In the genomic region with DNA sequence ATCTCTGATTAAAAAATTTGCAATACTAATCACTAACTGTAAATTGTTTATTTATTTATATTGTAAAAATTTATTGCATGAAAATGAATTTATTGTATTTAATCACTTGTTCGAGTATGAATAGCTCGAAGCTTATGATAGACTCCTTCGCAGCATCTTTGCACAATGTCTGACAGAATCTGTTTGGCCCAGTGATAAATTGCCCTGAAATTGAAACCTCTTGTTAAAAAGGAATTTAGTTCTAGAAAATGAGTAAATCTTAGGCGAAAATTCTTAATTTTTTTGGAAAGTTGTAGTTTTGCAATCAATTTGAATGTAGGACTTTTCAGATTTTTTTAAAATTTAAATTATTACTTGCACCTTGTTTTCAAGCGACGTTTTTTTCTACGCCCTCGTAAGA, we compare ENCODE assay signal across 2 worm cellular contexts.
TF ChIP-seq lines count a peak whose summit lies in the region.

No protein-coding gene starts in this region.

TF ChIP-seq in whole organism, L4 larva, 104 proteins besides CTCF, POLR2A, EP300 and RAD21:
- TF ChIP-seq lsy-2 (tag; optimal IDR thresholded peaks at IDR 0.05; lab: Kevin White, UChicago) (no peak), pha-4 (GFP tag; IDR thresholded peaks at IDR 0.05; lab: Robert Waterston, UW) (no peak), pha-4 (tag; optimal IDR thresholded peaks at IDR 0.05; lab: Kevin White, UChicago) (no peak), F44E2.7 (GFP tag; IDR thresholded peaks at IDR 0.05; lab: Robert Waterston, UW) (no peak), skn-1 (tag; optimal IDR thresholded peaks at IDR 0.05; lab: Kevin White, UChicago) (no peak), lin-39 (tag; optimal IDR thresholded peaks at IDR 0.05; lab: Kevin White, UChicago) (no peak), mxl-2 (GFP tag; conservative IDR thresholded peaks at IDR 0.05; lab: Robert Waterston, UW) (no peak), vab-7 (GFP tag; IDR thresholded peaks at IDR 0.05; lab: Robert Waterston, UW) (no peak), ZK337.2 (GFP tag; IDR thresholded peaks at IDR 0.05; lab: Robert Waterston, UW) (no peak), daf-12 (tag; optimal IDR thresholded peaks at IDR 0.05; lab: Kevin White, UChicago) (no peak), dmd-6 (GFP tag; IDR thresholded peaks at IDR 0.05; lab: Robert Waterston, UW) (no peak), nhr-48 (tag; optimal IDR thresholded peaks at IDR 0.05; lab: Kevin White, UChicago) (no peak), arid-1 (GFP tag; conservative IDR thresholded peaks at IDR 0.05; lab: Robert Waterston, UW) (peak; percentile 15; the same call in 1 of the 2 replicates), hmg-1.1 (GFP tag; IDR thresholded peaks at IDR 0.05; lab: Robert Waterston, UW) (no peak), lin-38 (GFP tag; IDR thresholded peaks at IDR 0.05; lab: Robert Waterston, UW) (peak; percentile 38), dpl-1 (GFP tag; optimal IDR thresholded peaks at IDR 0.05; lab: Kevin White, UChicago) (no peak)
TF ChIP-seq in whole organism, L4 larva: peak in this region for 2.

TF ChIP-seq in whole organism, young adult, 124 proteins besides CTCF, POLR2A, EP300 and RAD21 (continues in another document):
- TF ChIP-seq Y53G8AR.9 (GFP tag; conservative IDR thresholded peaks at IDR 0.05; lab: Robert Waterston, UW): 0 out of 2 replicates have a peak, but pooled peaks have one; percentile 50
- no peak for TF ChIP-seq ceh-100 (GFP tag; IDR thresholded peaks at IDR 0.05; lab: Robert Waterston, UW)
- TF ChIP-seq rpc-1 (optimal IDR thresholded peaks at IDR 0.05; lab: Kevin White, UChicago): no peak
- TF ChIP-seq rpc-1 (tag; optimal IDR thresholded peaks at IDR 0.05; lab: Kevin White, UChicago): no peak
- TF ChIP-seq nfya-1 (tag; optimal IDR thresholded peaks at IDR 0.05; lab: Kevin White, UChicago; ENCODE audit: borderline replicate concordance, insufficient read depth): no peak
- TF ChIP-seq nhr-179 (tag; optimal IDR thresholded peaks at IDR 0.05; lab: Kevin White, UChicago): no peak
- peak; percentile 63; the same call in 1 of the 2 replicates for TF ChIP-seq madf-6 (GFP tag; IDR thresholded peaks at IDR 0.05; lab: Robert Waterston, UW)
- TF ChIP-seq dpl-1 (GFP tag; optimal IDR thresholded peaks at IDR 0.05; lab: Kevin White, UChicago): no peak
- TF ChIP-seq F49E8.2 (tag; optimal IDR thresholded peaks at IDR 0.05; lab: Kevin White, UChicago; ENCODE audit: insufficient read depth): no peak
- TF ChIP-seq ets-4 (GFP tag; optimal IDR thresholded peaks at IDR 0.05; lab: Kevin White, UChicago): no peak
- no peak for TF ChIP-seq chd-7 (tag; optimal IDR thresholded peaks at IDR 0.05; lab: Kevin White, UChicago)
- TF ChIP-seq nfya-2 (GFP tag; IDR thresholded peaks at IDR 0.05; lab: Robert Waterston, UW): no peak
- TF ChIP-seq K12H6.12 (tag; optimal IDR thresholded peaks at IDR 0.05; lab: Kevin White, UChicago): no peak
- TF ChIP-seq snpc-1.1 (tag; optimal IDR thresholded peaks at IDR 0.05; lab: Kevin White, UChicago; ENCODE audit: insufficient read depth): no peak
- no peak for TF ChIP-seq efl-1 (GFP tag; optimal IDR thresholded peaks at IDR 0.05; lab: Kevin White, UChicago)
- TF ChIP-seq F37B4.10 (GFP tag; IDR thresholded peaks at IDR 0.05; lab: Robert Waterston, UW): no peak
- no peak for TF ChIP-seq dox-1 (GFP tag; IDR thresholded peaks at IDR 0.05; lab: Robert Waterston, UW)
- no peak for TF ChIP-seq sdz-38 (tag; optimal IDR thresholded peaks at IDR 0.05; lab: Kevin White, UChicago)
- no peak for TF ChIP-seq ceh-27 (GFP tag; optimal IDR thresholded peaks at IDR 0.05; lab: Kevin White, UChicago)
- TF ChIP-seq let-526 (GFP tag; IDR thresholded peaks at IDR 0.05; lab: Robert Waterston, UW): no peak
- no peak for TF ChIP-seq hlh-12 (tag; optimal IDR thresholded peaks at IDR 0.05; lab: Kevin White, UChicago)
- TF ChIP-seq attf-6 (GFP tag; IDR thresholded peaks at IDR 0.05; lab: Robert Waterston, UW): no peak
- 0 out of 2 replicates have a peak, but pooled peaks have one; percentile 16 for TF ChIP-seq D2030.7 (GFP tag; IDR thresholded peaks at IDR 0.05; lab: Robert Waterston, UW)
- TF ChIP-seq dpff-1 (tag; optimal IDR thresholded peaks at IDR 0.05; lab: Kevin White, UChicago): no peak
- TF ChIP-seq mcd-1 (GFP tag; IDR thresholded peaks at IDR 0.05; lab: Robert Waterston, UW): no peak
- TF ChIP-seq pbrm-1 (GFP tag; IDR thresholded peaks at IDR 0.05; lab: Robert Waterston, UW): no peak
- TF ChIP-seq attf-3 (GFP tag; conservative IDR thresholded peaks at IDR 0.05; lab: Robert Waterston, UW): no peak
- no peak for TF ChIP-seq B0035.1 (tag; optimal IDR thresholded peaks at IDR 0.05; lab: Kevin White, UChicago)
- no peak for TF ChIP-seq ekl-4 (GFP tag; IDR thresholded peaks at IDR 0.05; lab: Robert Waterston, UW)
- no peak for TF ChIP-seq let-607 (tag; optimal IDR thresholded peaks at IDR 0.05; lab: Kevin White, UChicago)
- no peak for TF ChIP-seq madf-3 (GFP tag; IDR thresholded peaks at IDR 0.05; lab: Robert Waterston, UW)
- TF ChIP-seq F57A8.1 (GFP tag; optimal IDR thresholded peaks at IDR 0.05; lab: Kevin White, UChicago): no peak
- TF ChIP-seq sptf-2 (GFP tag; optimal IDR thresholded peaks at IDR 0.05; lab: Kevin White, UChicago): no peak
- TF ChIP-seq ztf-3 (GFP tag; optimal IDR thresholded peaks at IDR 0.05; lab: Kevin White, UChicago): no peak
- TF ChIP-seq nhr-90 (tag; optimal IDR thresholded peaks at IDR 0.05; lab: Kevin White, UChicago): no peak
- TF ChIP-seq ztf-28 (GFP tag; IDR thresholded peaks at IDR 0.05; lab: Robert Waterston, UW): no peak
- TF ChIP-seq ceh-40 (GFP tag; IDR thresholded peaks at IDR 0.05; lab: Robert Waterston, UW): no peak
- TF ChIP-seq nfyb-1 (GFP tag; IDR thresholded peaks at IDR 0.05; lab: Robert Waterston, UW): no peak
- TF ChIP-seq F10E7.11 (tag; optimal IDR thresholded peaks at IDR 0.05; lab: Kevin White, UChicago): no peak
- 0 out of 2 replicates have a peak, but pooled peaks have one; percentile 22 for TF ChIP-seq hsf-1 (GFP tag; IDR thresholded peaks at IDR 0.05; lab: Robert Waterston, UW)
- no peak for TF ChIP-seq mxl-1 (tag; optimal IDR thresholded peaks at IDR 0.05; lab: Kevin White, UChicago)
- no peak for TF ChIP-seq B0019.2 (GFP tag; conservative IDR thresholded peaks at IDR 0.05; lab: Robert Waterston, UW)
- TF ChIP-seq tlf-1 (GFP tag; optimal IDR thresholded peaks at IDR 0.05; lab: Kevin White, UChicago): no peak
- no peak for TF ChIP-seq bed-1 (GFP tag; IDR thresholded peaks at IDR 0.05; lab: Robert Waterston, UW)
- TF ChIP-seq ztf-25 (GFP tag; IDR thresholded peaks at IDR 0.05; lab: Robert Waterston, UW): no peak
- TF ChIP-seq egrh-3 (GFP tag; IDR thresholded peaks at IDR 0.05; lab: Robert Waterston, UW): no peak
- TF ChIP-seq K11D2.4 (GFP tag; IDR thresholded peaks at IDR 0.05; lab: Robert Waterston, UW): no peak
- TF ChIP-seq ccch-3 (GFP tag; optimal IDR thresholded peaks at IDR 0.05; lab: Kevin White, UChicago): no peak
- peak; percentile 19 for TF ChIP-seq unc-130 (GFP tag; optimal IDR thresholded peaks at IDR 0.05; lab: Kevin White, UChicago)
- no peak for TF ChIP-seq bed-2 (GFP tag; IDR thresholded peaks at IDR 0.05; lab: Robert Waterston, UW)
- TF ChIP-seq mel-28 (tag; optimal IDR thresholded peaks at IDR 0.05; lab: Kevin White, UChicago; ENCODE audit: borderline replicate concordance): no peak
- TF ChIP-seq F55B11.4 (tag; optimal IDR thresholded peaks at IDR 0.05; lab: Kevin White, UChicago; ENCODE audit: borderline replicate concordance, insufficient read depth): no peak
- TF ChIP-seq tbp1 (GFP tag; optimal IDR thresholded peaks at IDR 0.05; lab: Kevin White, UChicago): no peak
- TF ChIP-seq aptf-2 (GFP tag; conservative IDR thresholded peaks at IDR 0.05; lab: Robert Waterston, UW): no peak
- TF ChIP-seq nhr-27 (tag; optimal IDR thresholded peaks at IDR 0.05; lab: Kevin White, UChicago): no peak
- TF ChIP-seq ceh-58 (GFP tag; IDR thresholded peaks at IDR 0.05; lab: Robert Waterston, UW): no peak
- TF ChIP-seq snpc-4 (GFP tag; optimal IDR thresholded peaks at IDR 0.05; lab: Kevin White, UChicago): no peak
- peak in 1 of 4 experiments; percentile 13 for TF ChIP-seq snpc-4 (tag; optimal IDR thresholded peaks at IDR 0.05; lab: Kevin White, UChicago)
- no peak for TF ChIP-seq die-1 (tag; optimal IDR thresholded peaks at IDR 0.05; lab: Kevin White, UChicago)
- TF ChIP-seq C17E4.6 (GFP tag; IDR thresholded peaks at IDR 0.05; lab: Robert Waterston, UW): no peak
- no peak for TF ChIP-seq snpc-3.4 (tag; optimal IDR thresholded peaks at IDR 0.05; lab: Kevin White, UChicago)
- TF ChIP-seq egl-44 (GFP tag; IDR thresholded peaks at IDR 0.05; lab: Robert Waterston, UW): no peak
- no peak for TF ChIP-seq T26A5.8 (tag; optimal IDR thresholded peaks at IDR 0.05; lab: Kevin White, UChicago)
- no peak for TF ChIP-seq F52B5.7 (tag; optimal IDR thresholded peaks at IDR 0.05; lab: Kevin White, UChicago)
- TF ChIP-seq lsy-27 (tag; optimal IDR thresholded peaks at IDR 0.05; lab: Kevin White, UChicago; ENCODE audit: borderline replicate concordance, insufficient read depth): no peak
- no peak for TF ChIP-seq aptf-3 (GFP tag; IDR thresholded peaks at IDR 0.05; lab: Robert Waterston, UW)
- no peak for TF ChIP-seq fkh-3 (tag; optimal IDR thresholded peaks at IDR 0.05; lab: Kevin White, UChicago)
- TF ChIP-seq zim-3 (tag; optimal IDR thresholded peaks at IDR 0.05; lab: Kevin White, UChicago): no peak
- TF ChIP-seq egl-18 (GFP tag; IDR thresholded peaks at IDR 0.05; lab: Robert Waterston, UW): no peak
- TF ChIP-seq lin-35 (GFP tag; optimal IDR thresholded peaks at IDR 0.05; lab: Kevin White, UChicago): no peak
- TF ChIP-seq T07F8.4 (tag; optimal IDR thresholded peaks at IDR 0.05; lab: Kevin White, UChicago): no peak
- no peak for TF ChIP-seq nhr-80 (tag; optimal IDR thresholded peaks at IDR 0.05; lab: Kevin White, UChicago)
- TF ChIP-seq hlh-26 (GFP tag; conservative IDR thresholded peaks at IDR 0.05; lab: Robert Waterston, UW): no peak
- no peak for TF ChIP-seq repo-1 (tag; optimal IDR thresholded peaks at IDR 0.05; lab: Kevin White, UChicago)
- TF ChIP-seq nhr-120 (GFP tag; IDR thresholded peaks at IDR 0.05; lab: Robert Waterston, UW): no peak
- peak; percentile 77 for TF ChIP-seq him-1 (tag; optimal IDR thresholded peaks at IDR 0.05; lab: Kevin White, UChicago)
